Fruit fly (Drosophila melanogaster): ENCODE data around the gene nerfin-1.
A peak's percentile ranks its signal among the peaks of the same experiment; 100 is the strongest.

The nerfin-1 gene

dm6 chr3L:904364-904763 lies 4.5 kb upstream of the nerfin-1 start (continued):
- TF ChIP-seq CG10147 (GFP tag; optimal IDR thresholded peaks at IDR 0.05) (no peak), ash1 (GFP tag; optimal IDR thresholded peaks at IDR 0.05) (no peak), pb (GFP tag; optimal IDR thresholded peaks at IDR 0.05) (no peak), CG18476 (GFP tag; optimal IDR thresholded peaks at IDR 0.05) (peak; percentile 36), CG17359 (tag; optimal IDR thresholded peaks at IDR 0.05) (peak; percentile 54), gsb-n (tag; optimal IDR thresholded peaks at IDR 0.05) (peak; percentile 75), al (GFP tag; IDR thresholded peaks at IDR 0.05) (no peak), Hr3 (GFP tag; optimal IDR thresholded peaks at IDR 0.05) (peak; percentile 44), Hey (tag; optimal IDR thresholded peaks at IDR 0.05) (no peak), Hr39 (optimal IDR thresholded peaks at IDR 0.05) (no peak), hkb (optimal IDR thresholded peaks at IDR 0.05) (no peak), hkb (GFP tag; IDR thresholded peaks at IDR 0.05) (peak; percentile 58), ato (GFP tag; IDR thresholded peaks at IDR 0.05; ENCODE audit: partially characterized antibody) (no peak), D (optimal IDR thresholded peaks at IDR 0.05) (no peak), D (GFP tag; optimal IDR thresholded peaks at IDR 0.05) (peak; percentile 74), hth (optimal IDR thresholded peaks at IDR 0.05) (no peak), CG42726 (GFP tag; IDR thresholded peaks at IDR 0.05; ENCODE audit: partially characterized antibody) (no peak), Fer3 (tag; optimal IDR thresholded peaks at IDR 0.05) (no peak), CG10654 (GFP tag; optimal IDR thresholded peaks at IDR 0.05) (peak; percentile 4), CG2120 (GFP tag; optimal IDR thresholded peaks at IDR 0.05) (no peak), cad (GFP tag; optimal IDR thresholded peaks at IDR 0.05) (no peak), CG10274 (GFP tag; optimal IDR thresholded peaks at IDR 0.05) (no peak), CG7372 (GFP tag; IDR thresholded peaks at IDR 0.05) (no peak), NK7.1 (GFP tag; optimal IDR thresholded peaks at IDR 0.05) (peak; percentile 13), crp (GFP tag; optimal IDR thresholded peaks at IDR 0.05) (no peak), Fer1 (GFP tag; optimal IDR thresholded peaks at IDR 0.05) (no peak), CG1647 (GFP tag; optimal IDR thresholded peaks at IDR 0.05) (no peak), CG17612 (GFP tag; IDR thresholded peaks at IDR 0.05) (no peak), Lim3 (GFP tag; IDR thresholded peaks at IDR 0.05) (no peak), Ets65A (GFP tag) (peak; percentile 84), Kr (GFP tag; optimal IDR thresholded peaks at IDR 0.05) (no peak), Usf (GFP tag; optimal IDR thresholded peaks at IDR 0.05) (peak; percentile 38), CG11696 (GFP tag; IDR thresholded peaks at IDR 0.05) (no peak), dimm (GFP tag; IDR thresholded peaks at IDR 0.05) (no peak), CG7357 (GFP tag; IDR thresholded peaks at IDR 0.05) (peak; percentile 55; the same call in 1 of the 3 replicates), MTF-1 (GFP tag; optimal IDR thresholded peaks at IDR 0.05; ENCODE audit: borderline replicate concordance) (no peak), Dek (tag; optimal IDR thresholded peaks at IDR 0.05) (no peak), BEAF-32 (GFP tag; optimal IDR thresholded peaks at IDR 0.05) (no peak), Xbp1 (GFP tag; optimal IDR thresholded peaks at IDR 0.05) (peak; percentile 68), Drgx (GFP tag; IDR thresholded peaks at IDR 0.05) (no peak), HLH4C (GFP tag; IDR thresholded peaks at IDR 0.05; ENCODE audit: partially characterized antibody) (no peak), Gug (GFP tag; IDR thresholded peaks at IDR 0.05) (peak; percentile 11; the same call in 1 of the 4 replicates), CG12659 (GFP tag; optimal IDR thresholded peaks at IDR 0.05) (peak; percentile 12), cg (GFP tag; optimal IDR thresholded peaks at IDR 0.05) (no peak), CG6654 (GFP tag; optimal IDR thresholded peaks at IDR 0.05) (peak; percentile 46), Tbp (GFP tag; optimal IDR thresholded peaks at IDR 0.05) (no peak), jigr1 (GFP tag; IDR thresholded peaks at IDR 0.05) (no peak), gsb (GFP tag; IDR thresholded peaks at IDR 0.05) (no peak), CG17361 (GFP tag; IDR thresholded peaks at IDR 0.05) (peak; percentile 47; the same call in 2 of the 3 replicates), CG2678 (tag; optimal IDR thresholded peaks at IDR 0.05) (peak; percentile 58), fd3F (GFP tag; optimal IDR thresholded peaks at IDR 0.05) (no peak), h (optimal IDR thresholded peaks at IDR 0.05) (no peak), Atf3 (GFP tag; optimal IDR thresholded peaks at IDR 0.05) (peak; percentile 38)

All from whole organism, embryonic.